Worm (Caenorhabditis elegans): Measurements from ENCODE around the gene F11A5.5.
A peak's percentile ranks its signal among the peaks of the same experiment; 100 is the strongest.

F11A5.5 gene

DNA sequence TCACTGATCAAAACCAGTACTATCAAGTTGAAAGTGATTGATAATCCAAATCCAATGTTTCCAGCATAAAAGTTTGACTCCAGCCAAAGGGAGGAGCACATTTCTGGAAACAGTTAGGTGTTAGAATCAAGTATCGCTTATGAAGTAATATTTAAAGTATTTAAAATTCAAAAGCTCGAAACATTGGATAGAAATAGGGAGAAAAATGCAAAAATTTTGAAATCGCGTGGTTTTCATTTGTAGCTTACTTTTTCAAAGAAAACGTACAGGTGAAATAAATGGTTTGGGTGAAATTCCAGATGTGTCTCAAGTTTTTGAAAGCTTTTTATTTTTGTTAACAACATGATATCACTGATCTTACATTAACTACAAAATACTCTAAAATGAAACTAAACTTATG is 29.1 kb upstream of the F11A5.5 start, which contains the start of gene str-111:
str-111 (minus strand) TSS at position 101 of the 400 bp plus-strand sequence.
- TF ChIP-seq hlh-4 (tag; optimal IDR thresholded peaks at IDR 0.05) (peak; percentile 65), ama-1 (optimal IDR thresholded peaks at IDR 0.05) (no peak)

DNA sequence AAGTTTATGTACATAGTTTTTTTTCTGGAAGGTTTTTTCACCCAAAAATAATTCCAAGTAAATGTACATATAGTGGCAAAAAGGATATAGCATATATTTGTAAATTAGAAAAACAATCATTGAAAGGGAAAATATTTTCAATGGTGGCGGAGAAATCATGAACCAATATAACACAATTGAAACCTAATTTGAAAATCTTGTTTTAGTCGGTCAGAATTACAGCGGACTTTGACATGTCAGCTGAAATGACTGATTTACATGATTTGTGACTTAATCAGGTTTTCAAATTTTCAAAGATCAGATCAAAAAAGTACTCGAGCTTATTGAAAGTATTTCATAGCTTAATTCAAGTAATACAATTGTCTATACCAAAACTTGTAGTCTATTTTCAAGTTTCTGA is 26.4 kb upstream of the F11A5.5 start, which contains the start of gene K05D4.9:
K05D4.9 (minus strand) TSS at position 101 of the 400 bp plus-strand sequence.
- TF ChIP-seq ces-1 (GFP tag; optimal IDR thresholded peaks at IDR 0.05): no peak
- peak; percentile 18 for TF ChIP-seq fkh-8 (tag; optimal IDR thresholded peaks at IDR 0.05)

ce11 chrV:16174109-16174508 is 24.0 kb upstream of the F11A5.5 start:
- TF ChIP-seq unc-86 (tag; optimal IDR thresholded peaks at IDR 0.05) (no peak), nhr-84 (tag; optimal IDR thresholded peaks at IDR 0.05) (no peak), C16A3.4 (tag; optimal IDR thresholded peaks at IDR 0.05) (no peak), irx-1 (tag; optimal IDR thresholded peaks at IDR 0.05) (no peak), elt-2 (tag; optimal IDR thresholded peaks at IDR 0.05) (peak; percentile 57), lin-35 (GFP tag; optimal IDR thresholded peaks at IDR 0.05) (no peak), nhr-85 (tag) (peak; percentile 14), pqm-1 (tag; optimal IDR thresholded peaks at IDR 0.05) (peak; percentile 16), ces-1 (GFP tag; optimal IDR thresholded peaks at IDR 0.05) (no peak), unc-130 (tag; optimal IDR thresholded peaks at IDR 0.05) (no peak)

ce11 chrV:16175227-16175626 is 22.9 kb upstream of the F11A5.5 start:
- TF ChIP-seq lsy-2 (tag; optimal IDR thresholded peaks at IDR 0.05) (no peak), pqm-1 (tag; optimal IDR thresholded peaks at IDR 0.05) (peak; percentile 74), ceh-63 (GFP tag; optimal IDR thresholded peaks at IDR 0.05) (no peak), elt-2 (tag; optimal IDR thresholded peaks at IDR 0.05) (peak; percentile 79)

DNA sequence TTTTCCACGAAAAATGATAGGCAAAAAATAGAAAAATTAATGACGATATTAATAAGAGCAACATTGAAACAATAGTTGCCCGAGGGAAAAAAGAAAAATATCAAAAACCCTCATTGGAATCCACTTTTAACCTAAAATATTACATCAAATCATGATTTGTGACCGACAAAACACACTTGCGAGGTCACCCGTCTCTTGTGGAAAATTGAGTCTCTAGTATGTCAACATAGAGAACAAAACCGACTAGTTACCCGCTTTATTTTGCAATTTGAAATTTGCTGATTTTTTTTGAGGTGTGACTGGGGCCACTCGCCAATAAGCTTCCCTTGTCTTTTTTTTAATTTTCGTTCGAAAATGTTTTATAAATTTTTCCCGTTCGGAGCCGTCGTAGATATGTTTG is 22.4 kb upstream of the F11A5.5 start, which contains the start of gene cyp-33D1:
cyp-33D1 (minus strand) TSS at position 101 of the 400 bp plus-strand sequence.
- TF ChIP-seq fkh-4 (tag; optimal IDR thresholded peaks at IDR 0.05; ENCODE audit: borderline replicate concordance) (no peak), lin-13 (GFP tag; optimal IDR thresholded peaks at IDR 0.05) (no peak), vab-15 (tag; optimal IDR thresholded peaks at IDR 0.05) (no peak), alr-1 (tag; optimal IDR thresholded peaks at IDR 0.05; ENCODE audit: borderline replicate concordance) (no peak)

DNA sequence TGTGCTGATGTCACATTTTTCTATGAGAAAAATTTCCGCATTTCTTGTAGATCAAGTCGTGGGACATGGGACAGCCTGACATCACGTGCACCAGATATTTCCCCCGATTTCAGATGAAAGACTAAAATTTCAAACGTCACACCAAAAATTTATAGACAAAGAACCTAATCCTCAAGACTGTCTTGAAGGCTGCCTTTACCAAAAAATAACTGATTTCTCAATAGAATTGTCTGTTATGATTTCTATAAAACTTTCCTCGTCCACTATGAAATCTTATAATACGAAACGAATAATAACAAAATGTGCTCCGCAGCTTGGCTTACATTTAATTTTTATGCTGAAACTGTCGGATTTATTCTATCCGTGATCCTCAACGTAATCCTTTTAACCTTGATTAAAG is 17.8 kb upstream of the F11A5.5 start, which contains the start of gene str-106:
str-106 (plus strand) TSS at position 301 of the 400 bp plus-strand sequence.
- no peak for TF ChIP-seq nhr-47 (tag; optimal IDR thresholded peaks at IDR 0.05)
- no peak for TF ChIP-seq jun-1 (tag; optimal IDR thresholded peaks at IDR 0.05)
- TF ChIP-seq fkh-10 (GFP tag; optimal IDR thresholded peaks at IDR 0.05): no peak

DNA sequence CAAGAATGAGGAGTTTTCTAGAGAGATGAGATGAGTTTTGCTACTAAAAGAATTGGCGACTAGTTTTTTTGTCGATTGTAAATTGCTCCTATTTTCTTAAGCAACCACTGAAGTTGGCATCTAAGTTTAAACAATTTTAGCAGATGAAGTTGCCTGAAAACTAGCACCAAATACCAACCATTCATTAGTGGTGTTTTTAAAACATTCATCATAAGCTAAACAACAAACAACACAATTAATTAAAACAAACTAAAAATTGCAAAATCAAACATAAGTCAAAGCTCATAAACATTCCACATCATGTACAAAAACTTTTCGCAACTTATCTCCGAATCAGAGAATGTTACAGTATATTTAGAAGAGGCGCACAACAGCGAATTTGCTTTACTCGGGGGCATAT is 16.0 kb upstream of the F11A5.5 start, which contains the start of gene srz-13:
srz-13 (plus strand) TSS at position 301 of the 400 bp plus-strand sequence.
- TF ChIP-seq hlh-17 (GFP tag; optimal IDR thresholded peaks at IDR 0.05; ENCODE audit: borderline replicate concordance) (no peak), ztf-4 (tag; optimal IDR thresholded peaks at IDR 0.05) (no peak), ama-1 (optimal IDR thresholded peaks at IDR 0.05) (no peak), F16B12.6 (tag; optimal IDR thresholded peaks at IDR 0.05) (no peak), nhr-12 (tag; optimal IDR thresholded peaks at IDR 0.05) (no peak), ceh-82 (tag; optimal IDR thresholded peaks at IDR 0.05) (no peak), tbx-2 (tag; optimal IDR thresholded peaks at IDR 0.05) (no peak), efl-1 (optimal IDR thresholded peaks at IDR 0.05) (no peak), efl-1 (GFP tag; optimal IDR thresholded peaks at IDR 0.05 in 1 of 2) (no peak), sptf-1 (tag; optimal IDR thresholded peaks at IDR 0.05) (no peak), nhr-85 (tag) (no peak), nhr-90 (tag; optimal IDR thresholded peaks at IDR 0.05; ENCODE audit: poor library complexity) (no peak), ceh-8 (GFP tag; optimal IDR thresholded peaks at IDR 0.05) (no peak)

Measured in whole organism, L1 larva.